Fruit fly (Drosophila melanogaster) whole organism, pupa: ENCODE data around the gene CG13690.

Experiments
- CG10348 ChIP-seq: fragments of 200-800 bp; sonication (Bioruptor generic); IDR thresholded peaks from 2 replicates; pipeline ENCODE4 v1.3.6; 2022; ENCODE audit warnings: missing biosample characterization, missing genetic modification characterization
- CG12605 ChIP-seq: fragments of 200-800 bp; sonication (Bioruptor generic); IDR thresholded peaks from 2 replicates; pipeline ENCODE4 v1.3.6; 2022; ENCODE audit warnings: missing biosample characterization, missing genetic modification characterization
- CG13204 ChIP-seq: fragments of 200-800 bp; sonication (Bioruptor generic); optimal IDR thresholded peaks from 2 replicates; lab custom pipeline; 2018; ENCODE audit warnings: missing biosample characterization, mild to moderate bottlenecking, missing genetic modification characterization, moderate library complexity
- CG14655 ChIP-seq: fragments of 200-800 bp; sonication (Bioruptor generic); optimal IDR thresholded peaks from 3 replicates; lab custom pipeline; 2017; ENCODE audit warnings: mild to moderate bottlenecking, missing biosample characterization, missing genetic modification reagents, missing genetic modification characterization
- CG15710 ChIP-seq: fragments of 200-800 bp; sonication (Bioruptor generic); optimal IDR thresholded peaks from 2 replicates; lab custom pipeline; 2018; ENCODE audit warnings: missing biosample characterization, mild to moderate bottlenecking, missing genetic modification characterization, moderate library complexity
- CG17806 ChIP-seq: fragments of 200-800 bp; sonication (Bioruptor generic); optimal IDR thresholded peaks from 2 replicates; lab custom pipeline; 2018; ENCODE audit warnings: missing biosample characterization, mild to moderate bottlenecking, missing genetic modification characterization, moderate library complexity
- CG32121 ChIP-seq: fragments of 200-800 bp; sonication (Bioruptor generic); IDR thresholded peaks from 2 replicates; pipeline ENCODE4 v1.3.6; 2022; ENCODE audit warnings: missing biosample characterization, missing genetic modification characterization
- CG34367 ChIP-seq: fragments of 200-800 bp; sonication (Bioruptor generic); optimal IDR thresholded peaks from 2 replicates; lab custom pipeline; 2018; ENCODE audit warnings: missing biosample characterization, mild to moderate bottlenecking, missing genetic modification characterization
- CG4496 ChIP-seq: fragments of 200-800 bp; sonication (Bioruptor generic); IDR thresholded peaks from 3 replicates; pipeline ENCODE4 v1.3.6; 2022; ENCODE audit warnings: missing biosample characterization, missing genetic modification characterization
- CG8159 ChIP-seq: fragments of 200-800 bp; sonication (Bioruptor generic); optimal IDR thresholded peaks from 3 replicates; lab custom pipeline; 2018; ENCODE audit warnings: missing biosample characterization, mild to moderate bottlenecking, missing genetic modification characterization, moderate library complexity
- CG8301 ChIP-seq: fragments of 200-800 bp; sonication (Bioruptor generic); optimal IDR thresholded peaks from 2 replicates; lab custom pipeline; 2018; ENCODE audit warnings: missing biosample characterization, mild to moderate bottlenecking, missing genetic modification characterization
- CG9948 ChIP-seq: fragments of 200-800 bp; sonication (Bioruptor generic); optimal IDR thresholded peaks from 2 replicates; lab custom pipeline; 2018; ENCODE audit warnings: missing biosample characterization, mild to moderate bottlenecking, missing genetic modification characterization, moderate library complexity
- D1 ChIP-seq: fragments of 200-800 bp; sonication (Bioruptor generic); optimal IDR thresholded peaks from 2 replicates; lab custom pipeline; 2018; ENCODE audit warnings: missing biosample characterization, mild to moderate bottlenecking, missing genetic modification characterization, moderate library complexity
- EcR ChIP-seq: fragments of 200-800 bp; sonication (Bioruptor generic); optimal IDR thresholded peaks from 3 replicates; lab custom pipeline; 2019; ENCODE audit warnings: missing biosample characterization, missing genetic modification characterization, mild to moderate bottlenecking, moderate library complexity, missing genetic modification reagents
- Ets98B ChIP-seq: fragments of 200-800 bp; sonication (Bioruptor generic); IDR thresholded peaks from 2 replicates; pipeline ENCODE4 v1.3.6; 2022; ENCODE audit warnings: missing biosample characterization, missing genetic modification characterization
- Pif1A ChIP-seq: fragments of 200-800 bp; sonication (Bioruptor generic); optimal IDR thresholded peaks from 3 replicates; lab custom pipeline; 2016; ENCODE audit warnings: missing biosample characterization, missing genetic modification characterization
- Pif1B ChIP-seq: fragments of 200-800 bp; sonication (Bioruptor generic); optimal IDR thresholded peaks from 3 replicates; lab custom pipeline; 2016; ENCODE audit warnings: missing biosample characterization, missing genetic modification characterization
- Snoo ChIP-seq: fragments of 200-800 bp; sonication (Bioruptor generic); optimal IDR thresholded peaks from 3 replicates; lab custom pipeline; 2017; ENCODE audit warnings: missing biosample characterization, mild to moderate bottlenecking, missing genetic modification characterization, inconsistent platforms
- fd96Ca ChIP-seq: fragments of 200-800 bp; sonication (Bioruptor generic); IDR thresholded peaks from 3 replicates; pipeline ENCODE4 v1.3.6; 2022; ENCODE audit warnings: missing biosample characterization, missing genetic modification characterization
- gl ChIP-seq: fragments of 200-800 bp; sonication (Bioruptor generic); optimal IDR thresholded peaks from 2 replicates; lab custom pipeline; 2018; ENCODE audit warnings: missing biosample characterization, mild to moderate bottlenecking, missing genetic modification characterization
- rn ChIP-seq: fragments of 200-800 bp; sonication (Bioruptor generic); IDR thresholded peaks from 2 replicates; pipeline ENCODE4 v1.3.6; 2022; ENCODE audit warnings: missing biosample characterization, missing genetic modification characterization

CG13690 gene

DNA sequence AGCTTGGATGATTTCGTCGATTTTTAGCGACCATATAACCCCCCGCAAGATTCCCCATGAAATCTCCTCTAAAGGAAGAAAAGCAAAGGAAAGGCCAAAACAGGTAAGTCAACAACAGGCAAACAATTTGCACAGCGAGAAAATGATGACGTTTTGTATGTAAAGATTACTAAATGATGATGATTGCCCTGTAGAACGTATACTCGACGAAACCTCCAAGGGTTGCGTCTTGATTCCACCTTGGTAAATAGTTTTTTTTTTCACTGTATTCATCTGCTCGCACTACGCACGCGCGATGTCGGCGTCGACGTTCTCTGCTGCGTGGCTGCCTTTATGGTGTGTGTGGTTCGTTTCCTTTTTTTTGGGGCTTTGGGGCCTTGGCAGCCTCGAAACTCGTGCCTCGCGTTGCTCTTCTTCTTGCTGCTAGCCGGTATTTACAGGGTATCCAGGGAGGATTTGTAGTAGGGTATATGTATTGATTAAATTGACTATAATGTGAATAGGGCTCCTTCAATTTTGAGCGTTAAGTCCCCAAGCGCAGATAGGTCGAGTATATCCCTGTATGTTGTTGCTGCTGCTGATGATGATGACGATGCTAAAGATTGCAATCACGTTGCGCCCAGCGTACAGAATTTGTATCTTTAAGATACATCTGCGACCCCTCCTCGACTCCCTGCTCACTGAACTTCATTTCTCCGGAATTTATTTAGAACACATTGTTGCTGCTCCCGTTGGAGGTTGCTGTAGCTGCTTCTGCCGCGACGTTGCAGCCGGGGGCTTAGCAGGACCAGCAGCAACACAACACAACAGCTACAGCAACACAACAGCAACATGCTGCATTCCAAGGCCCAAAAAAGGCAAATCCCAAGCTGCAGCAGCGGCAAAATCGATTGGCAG, 8.1 kb upstream of the CG13690 start:
- TF ChIP-seq CG34367 (tag; lab: Kevin White, UChicago) (peak; percentile 81), Snoo (tag; lab: Kevin White, UChicago) (peak; percentile 89), rn (GFP tag; lab: Robert Waterston, UW) (peak; percentile 91), Pif1A (GFP tag; lab: Kevin White, UChicago) (peak; percentile 91), Ets98B (GFP tag; lab: Robert Waterston, UW) (peak; percentile 96), fd96Ca (GFP tag; lab: Robert Waterston, UW) (peak; percentile 98), CG4496 (GFP tag; lab: Robert Waterston, UW) (peak; percentile 96), CG9948 (tag; lab: Kevin White, UChicago) (peak; percentile 87), CG8301 (peak; percentile 93), CG13204 (peak; percentile 88), CG15710 (tag; lab: Kevin White, UChicago) (peak; percentile 93), CG17806 (tag; lab: Kevin White, UChicago) (peak; percentile 90), CG8159 (tag; lab: Kevin White, UChicago) (peak; percentile 90), gl (tag; lab: Kevin White, UChicago) (peak; percentile 90), CG14655 (GFP tag; lab: Kevin White, UChicago) (peak; percentile 93), EcR (GFP tag; lab: Kevin White, UChicago) (peak; percentile 79), CG12605 (GFP tag; lab: Robert Waterston, UW) (peak; percentile 91), D1 (tag; lab: Kevin White, UChicago) (peak; percentile 77), CG10348 (peak; percentile 69; the same call in 1 of the 2 replicates), Pif1B (GFP tag; lab: Kevin White, UChicago) (peak; percentile 94), CG32121 (GFP tag; lab: Robert Waterston, UW) (peak; percentile 93)

dm6 chr2L:426449-426848, 7.0 kb upstream of the CG13690 start:
- TF ChIP-seq EcR (GFP tag; lab: Kevin White, UChicago) = no peak
- no peak for TF ChIP-seq CG13204
- TF ChIP-seq CG32121 (GFP tag; lab: Robert Waterston, UW) = no peak
- no peak for TF ChIP-seq fd96Ca (GFP tag; lab: Robert Waterston, UW)
- no peak for TF ChIP-seq CG10348
- TF ChIP-seq CG9948 (tag; lab: Kevin White, UChicago) = no peak
- no peak for TF ChIP-seq CG12605 (GFP tag; lab: Robert Waterston, UW)
- TF ChIP-seq CG8159 (tag; lab: Kevin White, UChicago) = no peak
- TF ChIP-seq CG34367 (tag; lab: Kevin White, UChicago) = no peak
- TF ChIP-seq Pif1B (GFP tag; lab: Kevin White, UChicago) = no peak
- no peak for TF ChIP-seq CG15710 (tag; lab: Kevin White, UChicago)
- no peak for TF ChIP-seq CG17806 (tag; lab: Kevin White, UChicago)
- TF ChIP-seq gl (tag; lab: Kevin White, UChicago) = no peak
- TF ChIP-seq Ets98B (GFP tag; lab: Robert Waterston, UW) = no peak
- TF ChIP-seq D1 (tag; lab: Kevin White, UChicago) = no peak

dm6 chr2L:425491-425890, 6.0 kb upstream of the CG13690 start:
- no peak for TF ChIP-seq CG14655 (GFP tag; lab: Kevin White, UChicago)
- no peak for TF ChIP-seq CG15710 (tag; lab: Kevin White, UChicago)
- TF ChIP-seq CG17806 (tag; lab: Kevin White, UChicago) = no peak
- TF ChIP-seq gl (tag; lab: Kevin White, UChicago) = no peak
- no peak for TF ChIP-seq CG34367 (tag; lab: Kevin White, UChicago)
- TF ChIP-seq D1 (tag; lab: Kevin White, UChicago) = no peak
- no peak for TF ChIP-seq Pif1A (GFP tag; lab: Kevin White, UChicago)
- TF ChIP-seq Pif1B (GFP tag; lab: Kevin White, UChicago) = no peak
- TF ChIP-seq CG32121 (GFP tag; lab: Robert Waterston, UW) = no peak
- no peak for TF ChIP-seq CG10348
- no peak for TF ChIP-seq Ets98B (GFP tag; lab: Robert Waterston, UW)
- TF ChIP-seq CG13204 = no peak
- no peak for TF ChIP-seq Snoo (tag; lab: Kevin White, UChicago)
- no peak for TF ChIP-seq CG8159 (tag; lab: Kevin White, UChicago)
- no peak for TF ChIP-seq CG8301
- TF ChIP-seq CG4496 (GFP tag; lab: Robert Waterston, UW) = no peak
- TF ChIP-seq CG12605 (GFP tag; lab: Robert Waterston, UW) = no peak
- no peak for TF ChIP-seq fd96Ca (GFP tag; lab: Robert Waterston, UW)
- no peak for TF ChIP-seq CG9948 (tag; lab: Kevin White, UChicago)
- TF ChIP-seq EcR (GFP tag; lab: Kevin White, UChicago) = no peak
- TF ChIP-seq, all 21 proteins: peak for 0

dm6 chr2L:423160-423559, 3.7 kb upstream of the CG13690 start:
- TF ChIP-seq Pif1B (GFP tag; lab: Kevin White, UChicago) (peak; percentile 52), gl (tag; lab: Kevin White, UChicago) (no peak), CG9948 (tag; lab: Kevin White, UChicago) (peak; percentile 61), CG15710 (tag; lab: Kevin White, UChicago) (peak; percentile 45), D1 (tag; lab: Kevin White, UChicago) (no peak), Ets98B (GFP tag; lab: Robert Waterston, UW) (no peak), CG34367 (tag; lab: Kevin White, UChicago) (peak; percentile 14), CG14655 (GFP tag; lab: Kevin White, UChicago) (peak; percentile 72), CG10348 (no peak), fd96Ca (GFP tag; lab: Robert Waterston, UW) (no peak), CG4496 (GFP tag; lab: Robert Waterston, UW) (peak; percentile 29; the same call in 1 of the 3 replicates), CG8159 (tag; lab: Kevin White, UChicago) (peak; percentile 45), CG8301 (peak; percentile 51), CG13204 (no peak), Pif1A (GFP tag; lab: Kevin White, UChicago) (peak; percentile 64), CG17806 (tag; lab: Kevin White, UChicago) (peak; percentile 56), CG32121 (GFP tag; lab: Robert Waterston, UW) (no peak), Snoo (tag; lab: Kevin White, UChicago) (peak; percentile 78), rn (GFP tag; lab: Robert Waterston, UW) (no peak)
